Worm (Caenorhabditis elegans) whole organism, early embryonic: ENCODE data around the gene Y69E1A.3.

Experiments
- B0310.2 ChIP-seq: sonication (generic microtip); optimal IDR thresholded peaks from 2 replicates; lab custom pipeline; 2016; ENCODE audit warnings: mild to moderate bottlenecking, missing genetic modification characterization, missing compliant biosample characterization
- F13C5.2 ChIP-seq: sonication (generic microtip); optimal IDR thresholded peaks from 2 replicates; lab custom pipeline; 2017; ENCODE audit warnings: mild to moderate bottlenecking, missing genetic modification characterization, inconsistent platforms, missing compliant biosample characterization
- aly-1 ChIP-seq: sonication (generic microtip); optimal IDR thresholded peaks from 2 replicates; lab custom pipeline; 2016; ENCODE audit warnings: missing genetic modification characterization, missing compliant biosample characterization
- ama-1 ChIP-seq: fragments of 150-350 bp; optimal IDR thresholded peaks from 2 replicates; lab custom pipeline; 2014
- ceh-13 ChIP-seq: fragments of 200-800 bp; sonication (Bioruptor generic); optimal IDR thresholded peaks from 2 replicates; lab custom pipeline; 2018; ENCODE audit warnings: mild to moderate bottlenecking, missing genetic modification characterization, missing compliant biosample characterization
- ceh-36 ChIP-seq: sonication (generic microtip); optimal IDR thresholded peaks from 2 replicates; lab custom pipeline; 2016; ENCODE audit warnings: missing genetic modification characterization, inconsistent platforms, missing compliant biosample characterization
- ets-7 ChIP-seq: sonication (generic microtip); optimal IDR thresholded peaks from 2 replicates; lab custom pipeline; 2016; ENCODE audit warnings: missing genotype, missing genetic modification characterization, missing compliant biosample characterization
- flt-1 ChIP-seq: fragments of 200-800 bp; sonication (Bioruptor generic); IDR thresholded peaks from 2 replicates; pipeline ENCODE4 v1.3.6; 2022; ENCODE audit warnings: missing genetic modification characterization, missing compliant biosample characterization
- hmbx-1 ChIP-seq: sonication (generic microtip); optimal IDR thresholded peaks from 2 replicates; lab custom pipeline; 2016; ENCODE audit warnings: mild to moderate bottlenecking, missing genetic modification characterization, missing compliant biosample characterization
- hmg-4 ChIP-seq: fragments of 200-800 bp; sonication (Bioruptor generic); optimal IDR thresholded peaks from 2 replicates; lab custom pipeline; 2018; ENCODE audit warnings: mild to moderate bottlenecking, missing genetic modification characterization, missing compliant biosample characterization
- hnd-1 ChIP-seq: sonication (generic microtip); optimal IDR thresholded peaks from 2 replicates; lab custom pipeline; 2016; ENCODE audit warnings: missing genetic modification characterization, missing compliant biosample characterization
- pes-1 ChIP-seq: fragments of 200-800 bp; sonication (Bioruptor generic); IDR thresholded peaks from 2 replicates; pipeline ENCODE4 v1.3.6; 2022; ENCODE audit warnings: missing genetic modification reagents, missing genetic modification characterization, missing compliant biosample characterization
- scrt-1 ChIP-seq: fragments of 200-800 bp; sonication (Bioruptor generic); IDR thresholded peaks from 2 replicates; pipeline ENCODE4 v1.3.6; 2022; ENCODE audit warnings: missing genetic modification characterization, missing compliant biosample characterization
- sea-1 ChIP-seq: fragments of 200-800 bp; sonication (Bioruptor generic); conservative IDR thresholded peaks from 2 replicates; pipeline ENCODE4 v1.3.6; 2022; ENCODE audit warnings: missing genetic modification characterization, missing compliant biosample characterization
- tbx-11 ChIP-seq: fragments of 200-800 bp; sonication (Bioruptor generic); IDR thresholded peaks from 2 replicates; pipeline ENCODE4 v1.3.6; 2022; ENCODE audit warnings: missing genetic modification characterization, missing compliant biosample characterization
- tbx-37 ChIP-seq: fragments of 200-800 bp; sonication (Bioruptor generic); conservative IDR thresholded peaks from 2 replicates; pipeline ENCODE4 v1.3.6; 2022; ENCODE audit warnings: missing genetic modification reagents, missing genetic modification characterization, missing compliant biosample characterization
- tra-4 ChIP-seq: sonication (generic microtip); optimal IDR thresholded peaks from 2 replicates; lab custom pipeline; 2017; ENCODE audit warnings: missing genetic modification characterization, missing compliant biosample characterization

Gene Y69E1A.3

DNA sequence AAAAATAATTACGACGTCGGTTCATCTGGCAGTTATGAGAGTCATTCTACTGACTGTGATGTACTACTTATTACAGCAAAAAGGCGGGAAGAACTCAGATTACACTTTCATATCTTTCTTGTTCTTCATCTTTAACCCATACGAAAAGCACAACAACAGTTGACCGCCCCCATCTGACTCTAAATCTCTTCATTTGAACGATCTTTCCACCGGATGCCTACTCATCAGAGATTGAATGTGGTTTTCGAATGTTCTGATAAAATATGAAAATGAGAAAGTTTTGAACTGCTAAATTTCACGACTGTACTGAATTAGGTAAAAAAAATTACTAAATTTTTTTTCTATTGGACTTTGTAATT is 6.1 kb downstream of the Y69E1A.3 start, which contains the start of gene sri-19:
Gene sri-19, plus strand, starts transcription at position 143 of the 359 bp plus-strand sequence.
- no peak for TF ChIP-seq sea-1 (GFP tag; lab: Robert Waterston, UW)

DNA sequence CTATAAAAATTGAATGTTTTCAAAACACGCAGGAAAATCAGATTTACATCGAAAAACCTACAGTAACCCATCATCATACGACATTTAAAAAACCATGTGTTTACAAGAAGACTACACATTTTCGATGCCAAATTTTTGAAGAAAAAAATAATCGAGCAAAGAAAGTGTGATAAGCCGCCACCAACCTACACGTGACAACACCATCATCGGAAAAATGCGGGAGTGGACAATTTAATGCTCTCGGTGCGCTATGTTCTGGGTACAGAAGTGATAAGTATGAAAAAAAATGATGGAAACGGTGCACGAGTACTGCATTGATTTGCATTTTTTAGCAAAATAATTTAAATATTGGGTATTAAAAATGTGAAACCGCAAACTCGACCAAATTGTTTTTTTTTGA is 12.6 kb downstream of the Y69E1A.3 start:
- no peak for TF ChIP-seq hnd-1 (tag; lab: Kevin White, UChicago)
- TF ChIP-seq ceh-13 (GFP tag; lab: Kevin White, UChicago): no peak
- no peak for TF ChIP-seq pes-1 (GFP tag; lab: Robert Waterston, UW)
- no peak for TF ChIP-seq scrt-1
- no peak for TF ChIP-seq tbx-37
- TF ChIP-seq hmg-4 (GFP tag; lab: Kevin White, UChicago): no peak

ce11 chrIV:10966359-10966758 is 14.3 kb downstream of the Y69E1A.3 start, which contains the start of the genes aqp-3 and Y69E1A.8:
aqp-3 (minus strand) TSS chrIV:10966459.
Y69E1A.8 (plus strand) TSS chrIV:10966604.
- no peak for TF ChIP-seq pes-1 (GFP tag; lab: Robert Waterston, UW)

DNA sequence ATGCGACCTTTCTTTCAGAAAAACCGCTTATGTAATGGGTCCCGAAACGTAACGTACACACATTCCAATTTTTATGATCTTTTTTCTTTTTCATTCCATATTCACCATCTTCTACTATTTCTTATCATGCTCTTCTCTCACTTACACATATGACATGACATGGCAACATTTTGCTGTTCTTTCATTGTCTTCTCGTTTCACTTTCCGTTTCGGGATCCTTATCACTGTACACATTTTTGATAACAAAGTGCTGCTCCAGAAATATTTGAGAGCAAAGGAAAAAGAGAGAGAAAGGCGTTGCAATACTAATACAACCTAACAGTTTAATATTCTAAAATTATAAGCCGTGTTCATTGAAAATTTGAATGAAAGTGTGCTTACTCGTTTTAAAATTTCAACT is 18.2 kb downstream of the Y69E1A.3 start:
- TF ChIP-seq ceh-13 (GFP tag; lab: Kevin White, UChicago) (no peak), tbx-37 (no peak), sea-1 (GFP tag; lab: Robert Waterston, UW) (no peak), B0310.2 (tag; lab: Kevin White, UChicago) (no peak), F13C5.2 (tag; lab: Kevin White, UChicago) (no peak)

- TF ChIP-seq hmg-4 (GFP tag; lab: Kevin White, UChicago): no peak
- TF ChIP-seq tbx-11 (GFP tag; lab: Robert Waterston, UW): no peak
- TF ChIP-seq ama-1: no peak
- TF ChIP-seq hnd-1 (tag; lab: Kevin White, UChicago): no peak
- no peak for TF ChIP-seq sea-1 (GFP tag; lab: Robert Waterston, UW)
- TF ChIP-seq pes-1 (GFP tag; lab: Robert Waterston, UW): no peak
These were observed 18.7 kb downstream of the Y69E1A.3 start for ce11 chrIV:10970767-10971166.

DNA sequence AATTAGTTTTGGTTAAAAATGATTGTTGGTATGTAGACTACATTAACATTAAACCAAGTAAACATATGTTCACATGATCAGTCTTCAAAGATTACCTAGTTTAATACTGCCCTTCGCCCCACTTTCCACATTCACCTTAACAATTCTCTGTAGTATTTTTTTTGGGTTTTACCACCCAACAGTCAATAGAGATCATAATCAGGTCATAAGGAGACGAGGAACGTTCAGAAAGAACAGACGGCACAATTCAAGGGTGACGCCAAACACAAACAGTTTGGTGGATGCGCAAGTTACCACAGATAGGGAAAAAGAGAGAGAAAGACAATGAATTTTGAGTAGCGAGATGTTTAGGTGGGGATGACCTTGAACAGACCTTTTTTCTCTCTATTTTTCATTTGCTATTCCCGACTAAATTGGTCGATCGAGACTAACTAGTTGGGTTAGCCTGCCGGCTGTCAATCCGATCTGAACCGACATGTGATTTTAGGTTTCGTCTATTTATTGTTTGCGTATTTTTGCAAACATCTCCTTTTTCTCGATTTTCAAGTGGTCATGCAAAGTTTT is 19.6 kb downstream of the Y69E1A.3 start:
- TF ChIP-seq ama-1: no peak
- no peak for TF ChIP-seq hmbx-1
- no peak for TF ChIP-seq ets-7 (tag; lab: Kevin White, UChicago)
- no peak for TF ChIP-seq pes-1 (GFP tag; lab: Robert Waterston, UW)
- TF ChIP-seq aly-1: no peak
- no peak for TF ChIP-seq sea-1 (GFP tag; lab: Robert Waterston, UW)
- TF ChIP-seq hnd-1 (tag; lab: Kevin White, UChicago): no peak
- TF ChIP-seq hmg-4 (GFP tag; lab: Kevin White, UChicago): no peak
- TF ChIP-seq B0310.2 (tag; lab: Kevin White, UChicago): no peak
- no peak for TF ChIP-seq tbx-11 (GFP tag; lab: Robert Waterston, UW)
- no peak for TF ChIP-seq ceh-36 (tag; lab: Kevin White, UChicago)

- TF ChIP-seq flt-1 (GFP tag; lab: Robert Waterston, UW): no peak
- no peak for TF ChIP-seq tra-4 (tag; lab: Kevin White, UChicago)
- no peak for TF ChIP-seq tbx-37
- no peak for TF ChIP-seq pes-1 (GFP tag; lab: Robert Waterston, UW)
- TF ChIP-seq F13C5.2 (tag; lab: Kevin White, UChicago): no peak
- no peak for TF ChIP-seq ceh-13 (GFP tag; lab: Kevin White, UChicago)
- TF ChIP-seq aly-1: no peak
- TF ChIP-seq B0310.2 (tag; lab: Kevin White, UChicago): no peak
These were observed 23.9 kb downstream of the Y69E1A.3 start for ce11 chrIV:10975968-10976367.

DNA sequence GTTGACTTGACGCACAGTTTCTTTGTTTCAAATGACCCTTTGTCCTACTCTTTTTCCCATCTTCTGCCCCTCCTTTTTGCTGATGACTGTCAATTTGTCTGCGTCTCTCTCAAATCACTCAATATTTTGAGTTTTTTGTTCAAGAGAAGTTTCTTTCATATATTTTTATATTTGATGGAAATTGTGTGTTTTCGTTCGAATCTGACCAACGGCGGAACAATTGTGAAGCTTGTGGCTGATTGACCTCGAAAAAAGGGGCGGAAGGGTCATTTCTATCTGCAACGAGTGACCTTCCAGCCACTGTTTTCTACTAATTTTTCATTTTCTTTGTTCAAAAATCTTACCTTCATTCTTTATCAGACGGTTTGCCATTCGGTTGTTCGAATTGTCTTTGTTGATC is 26.5 kb downstream of the Y69E1A.3 start:
- TF ChIP-seq B0310.2 (tag; lab: Kevin White, UChicago) (no peak), sea-1 (GFP tag; lab: Robert Waterston, UW) (no peak), hmbx-1 (no peak), scrt-1 (no peak), tra-4 (tag; lab: Kevin White, UChicago) (no peak), pes-1 (GFP tag; lab: Robert Waterston, UW) (no peak), flt-1 (GFP tag; lab: Robert Waterston, UW) (no peak), tbx-37 (no peak), tbx-11 (GFP tag; lab: Robert Waterston, UW) (no peak), ama-1 (no peak), hmg-4 (GFP tag; lab: Kevin White, UChicago) (no peak), aly-1 (no peak), ets-7 (tag; lab: Kevin White, UChicago) (no peak), F13C5.2 (tag; lab: Kevin White, UChicago) (no peak), ceh-13 (GFP tag; lab: Kevin White, UChicago) (no peak), hnd-1 (tag; lab: Kevin White, UChicago) (no peak)

- no peak for TF ChIP-seq hmbx-1
- TF ChIP-seq hmg-4 (GFP tag; lab: Kevin White, UChicago): no peak
- no peak for TF ChIP-seq tra-4 (tag; lab: Kevin White, UChicago)
- TF ChIP-seq B0310.2 (tag; lab: Kevin White, UChicago): no peak
- TF ChIP-seq ceh-36 (tag; lab: Kevin White, UChicago): no peak
- TF ChIP-seq pes-1 (GFP tag; lab: Robert Waterston, UW): no peak
- TF ChIP-seq sea-1 (GFP tag; lab: Robert Waterston, UW): no peak
- no peak for TF ChIP-seq ets-7 (tag; lab: Kevin White, UChicago)
These were observed 27.6 kb downstream of the Y69E1A.3 start for ce11 chrIV:10979689-10980088.
